Worm (Caenorhabditis elegans): ENCODE measurements around the gene H35N09.1.

H35N09.1 gene

DNA sequence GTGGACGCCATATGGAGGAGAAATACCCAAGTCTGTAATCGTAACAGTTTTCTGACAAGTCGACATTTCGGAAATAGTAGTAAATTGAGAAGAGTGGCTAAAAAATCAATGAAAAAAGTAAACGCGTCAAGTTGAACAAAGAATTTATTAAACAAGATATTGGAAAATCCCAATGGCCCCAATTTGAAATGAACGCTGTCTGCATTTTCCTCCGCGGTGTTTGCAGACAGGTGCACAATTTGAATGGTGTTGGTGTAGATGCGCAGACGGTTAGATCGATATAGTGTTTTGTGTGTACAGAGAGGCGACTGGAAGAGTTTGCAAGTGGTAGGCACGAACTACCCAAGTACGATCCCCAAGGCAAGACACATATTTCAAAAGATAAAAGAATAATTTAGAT lies at the start of gene H35N09.1, which contains the start of gene H35N09.2:
Gene H35N09.1 (plus strand): TSS at position 335 of the 400 bp plus-strand sequence.
Gene H35N09.2 (minus strand): TSS at position 54 of the 400 bp plus-strand sequence.
- no peak for TF ChIP-seq tbx-37 (GFP tag; conservative IDR thresholded peaks at IDR 0.05)
- TF ChIP-seq F13C5.2 (tag; optimal IDR thresholded peaks at IDR 0.05): peak; percentile 53

- TF ChIP-seq sea-1 (GFP tag; conservative IDR thresholded peaks at IDR 0.05) (no peak), aly-1 (tag; optimal IDR thresholded peaks at IDR 0.05) (peak; percentile 43), tbx-37 (GFP tag; conservative IDR thresholded peaks at IDR 0.05) (no peak), pes-1 (GFP tag; IDR thresholded peaks at IDR 0.05) (no peak), scrt-1 (GFP tag; IDR thresholded peaks at IDR 0.05) (no peak), F13C5.2 (tag; optimal IDR thresholded peaks at IDR 0.05) (peak; percentile 45), ets-7 (tag; optimal IDR thresholded peaks at IDR 0.05) (no peak), hmbx-1 (tag; optimal IDR thresholded peaks at IDR 0.05) (no peak), ama-1 (optimal IDR thresholded peaks at IDR 0.05) (no peak), ceh-13 (GFP tag; optimal IDR thresholded peaks at IDR 0.05) (no peak), flt-1 (GFP tag; IDR thresholded peaks at IDR 0.05) (no peak), B0310.2 (tag; optimal IDR thresholded peaks at IDR 0.05) (no peak), hnd-1 (tag; optimal IDR thresholded peaks at IDR 0.05) (no peak), tra-4 (tag; optimal IDR thresholded peaks at IDR 0.05) (no peak), hmg-4 (GFP tag; optimal IDR thresholded peaks at IDR 0.05) (peak; percentile 43), tbx-11 (GFP tag; IDR thresholded peaks at IDR 0.05) (no peak), ceh-36 (tag; optimal IDR thresholded peaks at IDR 0.05) (no peak)
These were observed 48.4 kb upstream of the H35N09.1 start, which contains the start of gene utx-1 for ce11 chrX:8556614-8557196. TSS of gene utx-1 (plus strand) at chrX:8557146.

- no peak for TF ChIP-seq hnd-1 (tag; optimal IDR thresholded peaks at IDR 0.05)
- no peak for TF ChIP-seq sea-1 (GFP tag; conservative IDR thresholded peaks at IDR 0.05)
- TF ChIP-seq hmbx-1 (tag; optimal IDR thresholded peaks at IDR 0.05): no peak
These were observed 42.6 kb upstream of the H35N09.1 start for ce11 chrX:8562586-8562985.

DNA sequence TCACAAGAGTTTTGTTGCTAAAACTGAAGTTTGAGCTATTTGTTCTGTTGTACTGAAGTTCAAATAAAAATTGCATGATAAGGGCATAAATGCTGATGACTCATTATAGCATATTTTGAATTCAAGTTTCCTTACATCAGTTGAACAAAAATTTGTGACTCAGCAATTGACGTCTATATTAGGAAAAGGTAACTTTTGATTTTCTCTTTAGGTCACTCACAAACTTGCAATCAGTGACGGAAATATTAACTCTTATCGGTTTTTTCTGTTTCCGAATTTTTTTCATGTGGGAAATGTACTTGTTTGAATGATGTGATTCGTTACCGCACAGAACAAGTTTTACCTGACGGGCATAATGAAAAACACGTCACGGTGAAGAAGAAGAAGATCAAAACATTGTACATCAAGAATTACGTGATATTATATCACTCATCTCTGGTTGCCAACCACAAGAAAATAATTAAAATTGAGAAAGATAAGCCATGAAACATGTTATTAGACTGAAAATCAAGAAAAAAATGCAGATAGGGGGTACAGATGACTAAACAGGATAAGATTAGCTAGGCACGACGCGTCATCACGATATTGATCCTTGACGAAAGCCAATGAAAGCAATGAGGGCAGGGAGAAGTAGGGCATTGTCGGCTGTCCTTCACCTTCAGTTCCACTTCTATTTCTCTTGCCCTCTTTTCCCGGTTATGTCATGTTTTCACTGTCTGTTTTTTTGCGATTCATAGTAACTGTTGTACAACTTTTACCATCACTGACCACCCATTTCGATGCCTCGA lies 41.3 kb upstream of the H35N09.1 start:
- TF ChIP-seq flt-1 (GFP tag; IDR thresholded peaks at IDR 0.05): no peak
- no peak for TF ChIP-seq ceh-36 (tag; optimal IDR thresholded peaks at IDR 0.05)
- no peak for TF ChIP-seq hnd-1 (tag; optimal IDR thresholded peaks at IDR 0.05)
- TF ChIP-seq tbx-11 (GFP tag; IDR thresholded peaks at IDR 0.05): no peak
- no peak for TF ChIP-seq hmbx-1 (tag; optimal IDR thresholded peaks at IDR 0.05)
- no peak for TF ChIP-seq tbx-37 (GFP tag; conservative IDR thresholded peaks at IDR 0.05)
- TF ChIP-seq ets-7 (tag; optimal IDR thresholded peaks at IDR 0.05): no peak
- TF ChIP-seq pes-1 (GFP tag; IDR thresholded peaks at IDR 0.05): no peak
- no peak for TF ChIP-seq ama-1 (optimal IDR thresholded peaks at IDR 0.05)
- TF ChIP-seq tra-4 (tag; optimal IDR thresholded peaks at IDR 0.05): no peak

- TF ChIP-seq F13C5.2 (tag; optimal IDR thresholded peaks at IDR 0.05): no peak
- TF ChIP-seq scrt-1 (GFP tag; IDR thresholded peaks at IDR 0.05): no peak
- no peak for TF ChIP-seq pes-1 (GFP tag; IDR thresholded peaks at IDR 0.05)
- no peak for TF ChIP-seq B0310.2 (tag; optimal IDR thresholded peaks at IDR 0.05)
- TF ChIP-seq aly-1 (tag; optimal IDR thresholded peaks at IDR 0.05): no peak
- no peak for TF ChIP-seq ceh-36 (tag; optimal IDR thresholded peaks at IDR 0.05)
- TF ChIP-seq tbx-11 (GFP tag; IDR thresholded peaks at IDR 0.05): no peak
- TF ChIP-seq tra-4 (tag; optimal IDR thresholded peaks at IDR 0.05): no peak
- no peak for TF ChIP-seq sea-1 (GFP tag; conservative IDR thresholded peaks at IDR 0.05)
- TF ChIP-seq hnd-1 (tag; optimal IDR thresholded peaks at IDR 0.05): no peak
- no peak for TF ChIP-seq tbx-37 (GFP tag; conservative IDR thresholded peaks at IDR 0.05)
- no peak for TF ChIP-seq ets-7 (tag; optimal IDR thresholded peaks at IDR 0.05)
- TF ChIP-seq ama-1 (optimal IDR thresholded peaks at IDR 0.05): no peak
These were observed 40.7 kb upstream of the H35N09.1 start for ce11 chrX:8564451-8564795.

- TF ChIP-seq pes-1 (GFP tag; IDR thresholded peaks at IDR 0.05) (no peak), hmg-4 (GFP tag; optimal IDR thresholded peaks at IDR 0.05) (peak; percentile 59), F13C5.2 (tag; optimal IDR thresholded peaks at IDR 0.05) (peak; percentile 21)
These were observed 39.2 kb upstream of the H35N09.1 start for ce11 chrX:8565810-8566416.

DNA sequence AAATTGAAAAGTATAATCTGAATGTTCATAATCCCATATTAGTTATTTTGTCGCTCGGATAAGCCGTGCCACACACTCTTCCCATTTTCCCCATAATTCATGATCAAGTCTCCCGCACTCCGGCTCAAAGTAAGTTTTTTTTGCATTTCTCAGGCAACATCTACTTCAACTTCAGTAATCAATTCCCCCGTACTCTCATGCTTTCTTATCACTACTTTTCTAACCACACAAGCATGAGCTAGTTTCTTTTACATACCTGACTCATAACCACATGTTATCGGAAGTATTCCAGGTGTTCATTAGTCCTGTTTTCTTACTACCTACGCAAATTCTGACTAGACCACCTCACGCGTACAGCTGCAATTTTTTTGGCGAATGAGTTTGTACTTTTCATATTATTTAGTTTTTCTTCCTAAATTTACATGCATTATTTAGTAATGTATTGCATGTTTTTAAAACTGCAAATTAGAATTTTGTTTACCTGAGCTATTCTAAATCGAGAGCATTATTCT lies 38.6 kb upstream of the H35N09.1 start:
- TF ChIP-seq sea-1 (GFP tag; conservative IDR thresholded peaks at IDR 0.05) (no peak), tbx-11 (GFP tag; IDR thresholded peaks at IDR 0.05) (no peak), ceh-13 (GFP tag; optimal IDR thresholded peaks at IDR 0.05) (no peak), F13C5.2 (tag; optimal IDR thresholded peaks at IDR 0.05) (no peak), scrt-1 (GFP tag; IDR thresholded peaks at IDR 0.05) (no peak), B0310.2 (tag; optimal IDR thresholded peaks at IDR 0.05) (no peak)

ce11 chrX:8567166-8567565 lies 38.0 kb upstream of the H35N09.1 start:
- TF ChIP-seq ama-1 (optimal IDR thresholded peaks at IDR 0.05) (no peak), ets-7 (tag; optimal IDR thresholded peaks at IDR 0.05) (no peak), F13C5.2 (tag; optimal IDR thresholded peaks at IDR 0.05) (no peak), sea-1 (GFP tag; conservative IDR thresholded peaks at IDR 0.05) (no peak), tbx-37 (GFP tag; conservative IDR thresholded peaks at IDR 0.05) (no peak), hmg-4 (GFP tag; optimal IDR thresholded peaks at IDR 0.05) (no peak), flt-1 (GFP tag; IDR thresholded peaks at IDR 0.05) (no peak), hmbx-1 (tag; optimal IDR thresholded peaks at IDR 0.05) (no peak), ceh-36 (tag; optimal IDR thresholded peaks at IDR 0.05) (no peak), pes-1 (GFP tag; IDR thresholded peaks at IDR 0.05) (no peak), scrt-1 (GFP tag; IDR thresholded peaks at IDR 0.05) (no peak), B0310.2 (tag; optimal IDR thresholded peaks at IDR 0.05) (no peak), tra-4 (tag; optimal IDR thresholded peaks at IDR 0.05) (no peak), aly-1 (tag; optimal IDR thresholded peaks at IDR 0.05) (no peak), ceh-13 (GFP tag; optimal IDR thresholded peaks at IDR 0.05) (no peak), hnd-1 (tag; optimal IDR thresholded peaks at IDR 0.05) (no peak)

Measured in whole organism, early embryonic.